Fruit fly (Drosophila melanogaster): ENCODE measurements around the gene BTBD9.

DNA sequence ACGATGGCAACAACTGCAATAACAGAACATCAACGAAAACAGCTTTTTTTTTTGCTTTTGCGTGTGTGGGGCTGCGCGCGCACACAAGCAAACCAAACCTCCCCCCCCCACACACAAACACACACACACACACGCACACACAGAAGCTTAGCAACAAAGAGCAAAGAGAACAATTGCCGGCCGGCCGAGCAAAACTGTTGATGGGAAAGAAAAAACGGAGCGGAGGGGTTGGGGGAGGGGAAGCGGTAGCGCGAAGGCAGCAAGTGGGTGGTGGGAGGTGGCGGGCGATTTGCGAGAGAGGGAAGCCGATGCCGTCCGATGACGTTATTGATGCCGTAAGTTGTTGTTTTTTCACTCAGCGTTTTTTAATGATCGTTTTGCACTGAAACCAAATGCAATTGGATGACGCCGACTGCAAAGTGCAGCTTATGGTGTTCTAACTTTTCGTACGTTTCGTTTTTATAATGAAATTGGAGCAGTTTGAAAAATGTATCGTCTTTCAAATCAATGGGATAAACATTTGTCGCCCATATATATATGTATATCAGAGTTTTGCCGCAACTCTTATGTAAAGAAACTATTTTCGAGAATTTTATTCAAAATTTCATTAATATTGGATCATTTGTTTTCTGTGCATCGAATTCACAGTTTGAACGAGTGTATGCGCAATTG is 32.5 kb upstream of the BTBD9 start:
- TF ChIP-seq CG8478 (optimal IDR thresholded peaks at IDR 0.05) (no peak), CTCF (optimal IDR thresholded peaks at IDR 0.05) (no peak)
